Worm (Caenorhabditis elegans) whole organism, L4 larva: ENCODE measurements around the gene T22B7.8.

Experiments
- ceh-82 ChIP-seq: sonication (generic microtip); optimal IDR thresholded peaks from 2 replicates; lab custom pipeline; 2017; ENCODE audit warnings: missing biosample characterization, missing genetic modification characterization
- daf-8 ChIP-seq: fragments of 200-800 bp; sonication (Bioruptor generic); IDR thresholded peaks from 2 replicates; pipeline ENCODE4 v1.3.6; 2022; ENCODE audit warnings: missing genetic modification characterization, missing compliant biosample characterization
- egl-27 ChIP-seq: sonication (generic microtip); optimal IDR thresholded peaks from 3 replicates; lab custom pipeline; 2017; ENCODE audit warnings: missing biosample characterization, missing genetic modification reagents, missing genetic modification characterization
- lin-13 ChIP-seq: fragments of 150-350 bp; optimal IDR thresholded peaks from 2 replicates; lab custom pipeline; 2014; ENCODE audit warnings: missing biosample characterization, missing genetic modification reagents, missing genetic modification characterization
- nhr-11 ChIP-seq: fragments of 150-350 bp; optimal IDR thresholded peaks from 2 replicates; lab custom pipeline; 2014; ENCODE audit warnings: missing biosample characterization, missing genetic modification characterization
- nhr-25 ChIP-seq: sonication (generic microtip); optimal IDR thresholded peaks from 2 replicates; lab custom pipeline; 2017; ENCODE audit warnings: missing genetic modification characterization, mild to moderate bottlenecking, missing compliant biosample characterization, antibody characterized with exemption, moderate library complexity, borderline replicate concordance; ENCODE audit not compliant: insufficient read depth
- nhr-6 ChIP-seq: fragments of 150-350 bp; optimal IDR thresholded peaks from 2 replicates; lab custom pipeline; 2014; ENCODE audit warnings: missing biosample characterization, missing genetic modification characterization
- snpc-4 ChIP-seq: fragments of 150-350 bp; optimal IDR thresholded peaks from 2 replicates; lab custom pipeline; 2014; ENCODE audit warnings: missing biosample characterization, missing genetic modification characterization
- unc-62 ChIP-seq, 3 experiments: fragments of 150-350 bp in 1 of 3; sonication (generic microtip); optimal IDR thresholded peaks in 2 of 3; peaks in 1 of 3; 1 replicate in 1 of 3; 2 replicates in 2 of 3; lab custom pipeline; 2014 to 2017; ENCODE audit warnings: missing biosample characterization in 3 of 3, missing genetic modification characterization in 3 of 3, missing genetic modification reagents in 3 of 3, missing genotype in 1 of 3

DNA sequence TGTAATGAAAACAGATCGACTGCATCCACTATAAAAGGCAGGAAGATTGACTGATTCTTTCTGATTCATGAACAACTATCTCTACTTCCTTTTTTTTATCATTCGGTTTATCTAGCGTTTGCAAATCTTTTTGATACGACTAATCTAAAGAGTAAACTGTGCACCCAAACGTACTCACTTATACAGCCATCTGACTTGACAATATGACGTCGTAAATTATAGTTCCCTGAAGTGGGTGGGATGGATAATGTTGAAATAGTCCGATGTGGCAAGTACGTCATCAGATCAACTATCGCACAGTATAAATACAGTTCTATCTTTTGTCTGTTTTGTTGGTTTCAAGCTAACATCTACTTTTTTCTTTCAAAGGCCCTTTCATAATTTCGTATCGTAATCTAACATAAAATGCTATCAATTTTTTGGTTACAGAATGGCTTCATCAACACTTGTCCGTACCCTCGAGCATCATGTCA is 15.3 kb downstream of the T22B7.8 start, which contains the start of gene T22B7.3:
- TF ChIP-seq lin-13 (GFP tag; lab: Kevin White, UChicago) (no peak), nhr-25 (tag; lab: Kevin White, UChicago) (no peak), nhr-11 (tag; lab: Kevin White, UChicago) (no peak), ceh-82 (tag; lab: Kevin White, UChicago) (no peak), egl-27 (tag; lab: Kevin White, UChicago) (no peak), nhr-6 (tag; lab: Kevin White, UChicago) (no peak), snpc-4 (tag; lab: Kevin White, UChicago) (no peak), unc-62 (GFP tag; optimal IDR thresholded peaks at IDR 0.05 in 1 of 2; lab: Kevin White, UChicago) (no peak), unc-62 (tag; optimal IDR thresholded peaks at IDR 0.05; lab: Kevin White, UChicago) (no peak), daf-8 (GFP tag; lab: Robert Waterston, UW) (no peak)
